Worm (Caenorhabditis elegans): Measurements from ENCODE around the gene nspg-4.
A peak's percentile ranks its signal among the peaks of the same experiment; 100 is the strongest.

nspg-4 gene

ce11 chrX:3326175-3326574, 24.0 kb downstream of the nspg-4 start, which contains the start of gene F11D5.6:
TSS of gene F11D5.6 (minus strand) at chrX:3326275.
- no peak for TF ChIP-seq nhr-232 (tag; optimal IDR thresholded peaks at IDR 0.05)
- TF ChIP-seq C08G9.2 (tag; optimal IDR thresholded peaks at IDR 0.05) = no peak
- no peak for TF ChIP-seq pha-4 (tag; optimal IDR thresholded peaks at IDR 0.05)
- TF ChIP-seq ztf-16 (tag; optimal IDR thresholded peaks at IDR 0.05) = no peak
- TF ChIP-seq elt-4 (tag; optimal IDR thresholded peaks at IDR 0.05) = no peak
- no peak for TF ChIP-seq unc-3 (GFP tag; conservative IDR thresholded peaks at IDR 0.05)
- TF ChIP-seq unc-3 (tag; optimal IDR thresholded peaks at IDR 0.05) = no peak
- no peak for TF ChIP-seq F13H6.1 (tag; optimal IDR thresholded peaks at IDR 0.05)
- no peak for TF ChIP-seq ahr-1 (tag; optimal IDR thresholded peaks at IDR 0.05)
- TF ChIP-seq hlh-15 (tag; optimal IDR thresholded peaks at IDR 0.05) = no peak
- TF ChIP-seq che-1 (tag; optimal IDR thresholded peaks at IDR 0.05) = no peak
- no peak for TF ChIP-seq lin-11 (tag; optimal IDR thresholded peaks at IDR 0.05)
- no peak for TF ChIP-seq mec-3 (tag; optimal IDR thresholded peaks at IDR 0.05; ENCODE audit: borderline replicate concordance)
- TF ChIP-seq ceh-6 (GFP tag; optimal IDR thresholded peaks at IDR 0.05) = no peak
- no peak for TF ChIP-seq unc-42 (tag; optimal IDR thresholded peaks at IDR 0.05)
- no peak for TF ChIP-seq hlh-13 (GFP tag; optimal IDR thresholded peaks at IDR 0.05)
- no peak for TF ChIP-seq syd-9 (tag; optimal IDR thresholded peaks at IDR 0.05)
- no peak for TF ChIP-seq ceh-34 (tag; optimal IDR thresholded peaks at IDR 0.05)
- no peak for TF ChIP-seq unc-55 (GFP tag; optimal IDR thresholded peaks at IDR 0.05)
- TF ChIP-seq hlh-6 (tag; optimal IDR thresholded peaks at IDR 0.05) = no peak

ce11 chrX:3316830-3317229, 33.4 kb downstream of the nspg-4 start:
- TF ChIP-seq Y22D7AL.16 (tag; optimal IDR thresholded peaks at IDR 0.05) (no peak), elt-2 (tag; optimal IDR thresholded peaks at IDR 0.05) (peak; percentile 80)

- TF ChIP-seq nfya-1 (tag; optimal IDR thresholded peaks at IDR 0.05) (no peak), lim-6 (tag; optimal IDR thresholded peaks at IDR 0.05) (no peak), ttx-3 (tag; optimal IDR thresholded peaks at IDR 0.05) (no peak), unc-3 (GFP tag; conservative IDR thresholded peaks at IDR 0.05) (no peak), unc-3 (tag; optimal IDR thresholded peaks at IDR 0.05) (no peak)
Observed at ce11 chrX:3315891-3316657, 34.1 kb downstream of the nspg-4 start.

DNA sequence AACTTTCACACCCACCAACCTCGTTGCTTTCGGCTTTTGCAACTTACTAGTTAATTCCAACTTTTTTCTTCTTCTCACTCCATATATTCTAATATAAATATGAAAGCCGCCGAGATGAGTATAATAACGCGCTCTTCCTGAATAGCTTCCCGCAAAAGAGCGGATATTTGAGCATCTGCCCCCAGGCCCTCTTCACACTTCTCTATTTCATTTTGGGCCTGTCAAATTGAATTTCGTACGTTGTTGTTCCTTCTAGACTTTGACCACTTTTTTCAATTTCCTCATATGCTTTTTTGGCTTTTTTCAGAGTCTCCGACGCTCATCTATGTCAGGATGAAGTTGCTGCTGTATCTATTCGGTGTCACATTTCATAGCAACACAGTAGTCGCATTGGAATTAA, 35.2 kb downstream of the nspg-4 start, which contains the start of gene ddr-2:
Gene ddr-2 (plus strand): TSS at position 301 of the 400 bp plus-strand sequence.
- TF ChIP-seq unc-42 (tag; optimal IDR thresholded peaks at IDR 0.05) (peak; percentile 43), K09A11.1 (tag; optimal IDR thresholded peaks at IDR 0.05; ENCODE audit: insufficient read depth) (no peak), ceh-48 (tag; optimal IDR thresholded peaks at IDR 0.05) (no peak), ceh-34 (tag; optimal IDR thresholded peaks at IDR 0.05) (peak; percentile 27), ttx-3 (tag; optimal IDR thresholded peaks at IDR 0.05) (no peak)

ce11 chrX:3313939-3314338, 36.3 kb downstream of the nspg-4 start:
- TF ChIP-seq nhr-232 (tag; optimal IDR thresholded peaks at IDR 0.05) (no peak), pat-9 (tag; optimal IDR thresholded peaks at IDR 0.05) (no peak), K09A11.1 (tag; optimal IDR thresholded peaks at IDR 0.05; ENCODE audit: insufficient read depth) (no peak), che-1 (tag; optimal IDR thresholded peaks at IDR 0.05) (no peak), lim-6 (tag; optimal IDR thresholded peaks at IDR 0.05) (no peak), zip-5 (tag; optimal IDR thresholded peaks at IDR 0.05) (no peak), ets-4 (tag; optimal IDR thresholded peaks at IDR 0.05) (no peak), pax-1 (tag; optimal IDR thresholded peaks at IDR 0.05) (no peak), gmeb-2 (tag; optimal IDR thresholded peaks at IDR 0.05) (no peak), fkh-6 (tag; optimal IDR thresholded peaks at IDR 0.05) (no peak), ceh-19 (GFP tag; optimal IDR thresholded peaks at IDR 0.05) (no peak), ceh-30 (tag; optimal IDR thresholded peaks at IDR 0.05) (no peak), pros-1 (tag; optimal IDR thresholded peaks at IDR 0.05) (no peak), odd-2 (tag; optimal IDR thresholded peaks at IDR 0.05) (no peak), unc-86 (tag; optimal IDR thresholded peaks at IDR 0.05) (no peak), ttx-3 (tag; optimal IDR thresholded peaks at IDR 0.05) (no peak), nfya-1 (tag; optimal IDR thresholded peaks at IDR 0.05) (no peak)
